Worm (Caenorhabditis elegans): ENCODE data around the gene F25E5.5.
A peak's percentile ranks its signal among the peaks of the same experiment; 100 is the strongest.

The F25E5.5 gene

DNA sequence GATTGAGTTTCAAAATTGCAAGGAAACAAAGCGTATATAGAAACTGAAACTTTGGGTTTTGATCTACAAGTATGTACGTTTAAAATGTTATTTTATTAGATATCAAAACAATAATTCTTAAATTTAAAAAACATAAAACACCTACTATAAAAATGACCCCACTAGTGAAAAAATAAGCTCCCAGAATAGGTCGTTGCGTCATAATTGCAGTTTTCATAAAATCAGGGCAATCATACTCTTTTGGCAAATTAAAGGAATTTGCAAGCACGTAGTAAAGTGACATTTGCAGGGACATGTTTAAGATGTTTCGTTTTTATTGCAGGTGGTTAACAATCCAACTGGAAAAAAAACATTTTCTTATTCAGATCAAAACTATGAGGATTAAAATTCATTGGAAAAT lies 38.5 kb upstream of the F25E5.5 start, which contains the start of gene srt-6:
Gene srt-6 (minus strand): TSS at position 295 of the 400 bp plus-strand sequence.
- TF ChIP-seq fos-1 (tag; optimal IDR thresholded peaks at IDR 0.05): no peak
- no peak for TF ChIP-seq aly-2 (tag; optimal IDR thresholded peaks at IDR 0.05)
- TF ChIP-seq ceh-88 (GFP tag; IDR thresholded peaks at IDR 0.05): no peak
- no peak for TF ChIP-seq hpl-2 (GFP tag; optimal IDR thresholded peaks at IDR 0.05)
- TF ChIP-seq unc-130 (tag; optimal IDR thresholded peaks at IDR 0.05): no peak
- TF ChIP-seq pqm-1 (tag; optimal IDR thresholded peaks at IDR 0.05): no peak

DNA sequence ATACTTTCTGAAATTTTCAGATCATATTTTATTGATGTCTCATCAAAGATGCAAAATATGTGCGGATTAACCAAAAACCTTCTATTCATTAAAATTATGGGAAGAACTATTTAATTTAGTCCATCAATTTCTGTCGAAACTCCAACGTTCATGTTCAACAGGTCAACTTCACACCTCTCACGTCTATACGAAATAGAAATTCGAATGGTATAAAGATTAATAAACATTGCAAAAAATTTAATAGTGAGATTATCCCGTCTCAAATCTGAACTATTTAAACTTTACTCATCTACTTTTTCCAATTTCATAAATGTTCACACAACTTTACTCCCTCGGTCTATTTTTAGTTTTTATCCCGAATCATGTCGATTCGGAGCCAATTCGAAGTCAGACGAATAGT lies 37.5 kb upstream of the F25E5.5 start, which contains the start of gene R13D7.2:
Gene R13D7.2 (plus strand): TSS at position 301 of the 400 bp plus-strand sequence.
- TF ChIP-seq pax-3 (tag; optimal IDR thresholded peaks at IDR 0.05): no peak
- TF ChIP-seq rnt-1 (tag; optimal IDR thresholded peaks at IDR 0.05): no peak
- no peak for TF ChIP-seq nhr-77 (tag; optimal IDR thresholded peaks at IDR 0.05)
- no peak for TF ChIP-seq nhr-71 (tag; optimal IDR thresholded peaks at IDR 0.05)
- no peak for TF ChIP-seq tlp-1 (tag; optimal IDR thresholded peaks at IDR 0.05)
- TF ChIP-seq F16B12.6 (tag; optimal IDR thresholded peaks at IDR 0.05): no peak
- TF ChIP-seq sptf-1 (tag; optimal IDR thresholded peaks at IDR 0.05): no peak
- TF ChIP-seq pag-3 (tag; optimal IDR thresholded peaks at IDR 0.05; ENCODE audit: borderline replicate concordance, insufficient read depth): no peak
- TF ChIP-seq snu-23 (GFP tag; optimal IDR thresholded peaks at IDR 0.05): no peak
- no peak for TF ChIP-seq lin-15B (tag; optimal IDR thresholded peaks at IDR 0.05)
- TF ChIP-seq swsn-7 (tag; optimal IDR thresholded peaks at IDR 0.05): no peak
- no peak for TF ChIP-seq egl-13 (tag; optimal IDR thresholded peaks at IDR 0.05)

DNA sequence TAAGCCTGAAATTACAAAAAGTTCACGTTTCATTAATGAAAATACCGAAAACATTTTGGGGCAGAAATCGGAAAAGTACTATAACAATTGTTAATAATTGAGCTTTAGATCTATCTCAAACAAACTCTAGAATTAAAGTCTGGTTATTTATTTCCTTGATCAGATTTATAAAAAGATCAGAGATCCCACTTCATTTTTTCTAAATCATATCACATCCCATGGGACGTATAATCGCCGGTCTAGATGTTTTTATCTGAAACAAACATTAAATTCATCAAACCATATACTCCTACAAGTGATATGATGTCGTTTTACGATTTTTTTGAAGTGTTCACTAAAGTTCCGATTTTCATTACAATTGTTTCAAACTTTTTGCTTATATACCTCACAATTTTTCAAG lies 35.4 kb upstream of the F25E5.5 start, which contains the start of gene str-41:
Gene str-41 (plus strand): TSS at position 301 of the 400 bp plus-strand sequence.
- TF ChIP-seq efl-1 (optimal IDR thresholded peaks at IDR 0.05) (no peak), efl-1 (GFP tag; optimal IDR thresholded peaks at IDR 0.05 in 1 of 2) (peak in 1 of 2 experiments; percentile 13), F16B12.6 (tag; optimal IDR thresholded peaks at IDR 0.05) (no peak)

DNA sequence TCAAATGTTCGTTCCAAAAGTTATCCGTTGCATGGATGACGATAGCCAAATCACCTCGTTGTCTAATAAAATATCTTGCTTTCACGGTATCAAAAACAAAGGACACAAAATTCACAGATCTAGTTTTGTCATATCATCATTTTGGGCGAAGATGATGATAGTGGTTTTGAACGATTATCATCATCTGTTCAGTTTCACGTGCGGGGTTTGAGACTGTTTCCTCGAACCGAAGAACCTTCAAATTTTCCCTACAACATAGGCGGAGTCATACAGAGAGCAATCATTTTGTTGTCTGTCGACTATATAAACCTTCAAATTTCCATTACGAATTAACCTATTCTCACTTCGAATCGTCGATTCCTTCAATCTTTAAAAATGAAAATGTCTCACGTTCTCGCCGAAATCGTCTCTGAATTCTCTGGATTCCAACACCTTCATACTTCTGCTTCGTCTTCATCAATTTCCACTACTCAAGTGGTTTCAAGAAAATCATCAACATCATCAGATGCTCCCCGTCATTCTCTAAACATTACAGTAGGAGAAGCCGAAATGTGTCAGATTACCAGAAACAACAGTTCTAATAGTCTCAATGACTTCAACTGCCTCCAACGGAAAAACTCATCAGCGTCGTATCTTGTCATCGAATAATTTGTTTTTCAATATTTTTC lies 33.8 kb upstream of the F25E5.5 start, which contains the start of gene F18E3.11:
Gene F18E3.11 (plus strand): TSS at position 376 of the 668 bp plus-strand sequence.
- TF ChIP-seq lin-15B (tag; optimal IDR thresholded peaks at IDR 0.05): no peak
- no peak for TF ChIP-seq nhr-28 (tag; optimal IDR thresholded peaks at IDR 0.05)
- TF ChIP-seq pax-3 (tag; optimal IDR thresholded peaks at IDR 0.05): no peak
- no peak for TF ChIP-seq efl-1 (optimal IDR thresholded peaks at IDR 0.05)
- TF ChIP-seq efl-1 (GFP tag; optimal IDR thresholded peaks at IDR 0.05 in 1 of 2): peak in 1 of 2 experiments; percentile 91
- TF ChIP-seq unc-62 (GFP tag; optimal IDR thresholded peaks at IDR 0.05): no peak
- peak; percentile 67 for TF ChIP-seq blmp-1 (tag; optimal IDR thresholded peaks at IDR 0.05)
- peak; percentile 86 for TF ChIP-seq nhr-19 (GFP tag; conservative IDR thresholded peaks at IDR 0.05)
- no peak for TF ChIP-seq vab-15 (tag; optimal IDR thresholded peaks at IDR 0.05)
- TF ChIP-seq mef-2 (tag; optimal IDR thresholded peaks at IDR 0.05): no peak
- TF ChIP-seq ceh-88 (GFP tag; IDR thresholded peaks at IDR 0.05): no peak
- no peak for TF ChIP-seq ceh-82 (tag; optimal IDR thresholded peaks at IDR 0.05)
- TF ChIP-seq alr-1 (tag; optimal IDR thresholded peaks at IDR 0.05; ENCODE audit: borderline replicate concordance): no peak
- peak; percentile 47 for TF ChIP-seq tbx-2 (tag; optimal IDR thresholded peaks at IDR 0.05)
- TF ChIP-seq nhr-12 (tag; optimal IDR thresholded peaks at IDR 0.05): no peak
- no peak for TF ChIP-seq hlh-17 (GFP tag; optimal IDR thresholded peaks at IDR 0.05; ENCODE audit: borderline replicate concordance)
- TF ChIP-seq nhr-237 (tag; optimal IDR thresholded peaks at IDR 0.05): no peak
- TF ChIP-seq rnt-1 (tag; optimal IDR thresholded peaks at IDR 0.05): no peak
- TF ChIP-seq Y116A8C.19 (tag; optimal IDR thresholded peaks at IDR 0.05; ENCODE audit: borderline replicate concordance): no peak
- no peak for TF ChIP-seq lin-39 (tag; optimal IDR thresholded peaks at IDR 0.05)
- TF ChIP-seq ztf-4 (tag; optimal IDR thresholded peaks at IDR 0.05): no peak
- 0 out of 2 replicates have a peak, but pooled peaks have one; percentile 26 for TF ChIP-seq grh-1 (GFP tag; IDR thresholded peaks at IDR 0.05)
- TF ChIP-seq egl-27 (tag; optimal IDR thresholded peaks at IDR 0.05): no peak
- TF ChIP-seq jun-1 (tag; optimal IDR thresholded peaks at IDR 0.05): no peak
- TF ChIP-seq unc-98 (GFP tag; IDR thresholded peaks at IDR 0.05): no peak
- no peak for TF ChIP-seq lir-3 (tag; optimal IDR thresholded peaks at IDR 0.05; ENCODE audit: poor library complexity)
- TF ChIP-seq aly-2 (tag; optimal IDR thresholded peaks at IDR 0.05): no peak
- TF ChIP-seq ces-1 (GFP tag; optimal IDR thresholded peaks at IDR 0.05): no peak
- no peak for TF ChIP-seq nhr-77 (tag; optimal IDR thresholded peaks at IDR 0.05)
- no peak for TF ChIP-seq hlh-4 (tag; optimal IDR thresholded peaks at IDR 0.05)
- TF ChIP-seq ceh-8 (GFP tag; optimal IDR thresholded peaks at IDR 0.05): no peak
- TF ChIP-seq snu-23 (GFP tag; optimal IDR thresholded peaks at IDR 0.05): peak; percentile 69
- TF ChIP-seq C34B4.2 (tag; optimal IDR thresholded peaks at IDR 0.05): no peak
- TF ChIP-seq lin-14 (GFP tag; optimal IDR thresholded peaks at IDR 0.05): no peak

All from whole organism, L1 larva.